Fruit fly (Drosophila melanogaster): ENCODE results near the gene lectin-21Cb.

lectin-21Cb gene

dm6 chr2L:609497-609896 lies 11.5 kb downstream of the lectin-21Cb start:
- TF ChIP-seq Blimp-1 (GFP tag; optimal IDR thresholded peaks at IDR 0.05) = no peak
- TF ChIP-seq acj6 (GFP tag; optimal IDR thresholded peaks at IDR 0.05) = peak; percentile 53
- peak; percentile 69 for TF ChIP-seq CG3919 (GFP tag; optimal IDR thresholded peaks at IDR 0.05)
- TF ChIP-seq CG16779 (tag; optimal IDR thresholded peaks at IDR 0.05) = peak; percentile 21
- TF ChIP-seq CG3032 (tag; optimal IDR thresholded peaks at IDR 0.05) = peak; percentile 62
- peak; percentile 76 for TF ChIP-seq Ets96B (tag; optimal IDR thresholded peaks at IDR 0.05)
- TF ChIP-seq CG6792 (GFP tag; optimal IDR thresholded peaks at IDR 0.05) = peak; percentile 50
- TF ChIP-seq esn (GFP tag; optimal IDR thresholded peaks at IDR 0.05) = peak; percentile 34
- peak; percentile 37 to 62 for TF ChIP-seq salr (GFP tag; optimal IDR thresholded peaks at IDR 0.05)
- TF ChIP-seq Met (GFP tag; optimal IDR thresholded peaks at IDR 0.05) = peak; percentile 32
- peak; percentile 12 for TF ChIP-seq CG34406 (GFP tag; optimal IDR thresholded peaks at IDR 0.05)
- peak; percentile 74 for TF ChIP-seq CG6163 (GFP tag; IDR thresholded peaks at IDR 0.05)
- peak; percentile 74 for TF ChIP-seq Sox14 (GFP tag; optimal IDR thresholded peaks at IDR 0.05)
- no peak for TF ChIP-seq CG11294 (GFP tag; IDR thresholded peaks at IDR 0.05)
- peak; percentile 40 for TF ChIP-seq topi (GFP tag; optimal IDR thresholded peaks at IDR 0.05)
- peak; percentile 65 for TF ChIP-seq Eip75B (GFP tag; optimal IDR thresholded peaks at IDR 0.05)
- TF ChIP-seq CG6276 (GFP tag; optimal IDR thresholded peaks at IDR 0.05) = no peak
- peak; percentile 78 for TF ChIP-seq CG1621 (tag; optimal IDR thresholded peaks at IDR 0.05)
- no peak for TF ChIP-seq Hr38 (GFP tag; optimal IDR thresholded peaks at IDR 0.05)
- TF ChIP-seq CG10669 (GFP tag; optimal IDR thresholded peaks at IDR 0.05) = peak; percentile 70
- TF ChIP-seq CG11762 (GFP tag; optimal IDR thresholded peaks at IDR 0.05; ENCODE audit: insufficient read depth) = no peak
- TF ChIP-seq CG8319 (GFP tag; optimal IDR thresholded peaks at IDR 0.05) = no peak
- 0 out of 3 replicates have a peak, but pooled peaks have one; percentile 24 for TF ChIP-seq eg (GFP tag; IDR thresholded peaks at IDR 0.05)
- no peak for TF ChIP-seq CG11902 (GFP tag; optimal IDR thresholded peaks at IDR 0.05)
- TF ChIP-seq CG6808 (GFP tag; optimal IDR thresholded peaks at IDR 0.05) = peak; percentile 75
- TF ChIP-seq fd85E (GFP tag; optimal IDR thresholded peaks at IDR 0.05) = no peak
- no peak for TF ChIP-seq CG4318 (GFP tag; optimal IDR thresholded peaks at IDR 0.05)
- TF ChIP-seq svp (GFP tag) = peak; percentile 76
- TF ChIP-seq Hr39 (GFP tag; optimal IDR thresholded peaks at IDR 0.05) = peak; percentile 30
- no peak for TF ChIP-seq dac (GFP tag; optimal IDR thresholded peaks at IDR 0.05)
- TF ChIP-seq Gug (GFP tag; IDR thresholded peaks at IDR 0.05) = peak; percentile 33
- peak; percentile 51 for TF ChIP-seq CG32006 (GFP tag; optimal IDR thresholded peaks at IDR 0.05)
- peak; percentile 67 for TF ChIP-seq fd59A (GFP tag; optimal IDR thresholded peaks at IDR 0.05)
- no peak for TF ChIP-seq CG6854 (GFP tag; optimal IDR thresholded peaks at IDR 0.05)
- TF ChIP-seq fkh (GFP tag; optimal IDR thresholded peaks at IDR 0.05) = no peak
- no peak for TF ChIP-seq cyc (GFP tag; optimal IDR thresholded peaks at IDR 0.05)
- TF ChIP-seq dsx (GFP tag; optimal IDR thresholded peaks at IDR 0.05; ENCODE audit: poor library complexity, severe bottlenecking) = peak; percentile 48
- TF ChIP-seq Lpt (GFP tag; optimal IDR thresholded peaks at IDR 0.05) = peak; percentile 45
- TF ChIP-seq CG8119 (GFP tag; IDR thresholded peaks at IDR 0.05) = peak; percentile 57; the same call in 2 of the 3 replicates
- peak; percentile 59 for TF ChIP-seq OdsH (GFP tag; optimal IDR thresholded peaks at IDR 0.05)
- TF ChIP-seq Eip78C (GFP tag) = peak; percentile 91
- peak; percentile 65 for TF ChIP-seq pdm3 (GFP tag; optimal IDR thresholded peaks at IDR 0.05)
- peak; percentile 35 for TF ChIP-seq Smox (GFP tag; optimal IDR thresholded peaks at IDR 0.05)
- 0 out of 2 replicates have a peak, but pooled peaks have one; percentile 35 for TF ChIP-seq CG15336 (GFP tag; IDR thresholded peaks at IDR 0.05)
- TF ChIP-seq Hr4 (GFP tag; optimal IDR thresholded peaks at IDR 0.05) = peak; percentile 1
- peak; percentile 51 to 58 for TF ChIP-seq ss (GFP tag; optimal IDR thresholded peaks at IDR 0.05)
- no peak for TF ChIP-seq Sox15 (GFP tag; optimal IDR thresholded peaks at IDR 0.05)
- TF ChIP-seq CG31627 (GFP tag; optimal IDR thresholded peaks at IDR 0.05) = peak; percentile 4
- no peak for TF ChIP-seq Ets21C (GFP tag; optimal IDR thresholded peaks at IDR 0.05)
- peak; percentile 12 for TF ChIP-seq net (GFP tag; optimal IDR thresholded peaks at IDR 0.05)
- TF ChIP-seq lz (GFP tag; optimal IDR thresholded peaks at IDR 0.05) = peak; percentile 27
- peak; percentile 64 for TF ChIP-seq achi (GFP tag; optimal IDR thresholded peaks at IDR 0.05)

All from whole organism, prepupa.